Worm (Caenorhabditis elegans) whole organism, L4/young adult: Measurements from ENCODE around the gene marg-1.

ENCODE experiments used
- W03F9.2 ChIP-seq: fragments of 150-350 bp; optimal IDR thresholded peaks from 2 replicates; lab custom pipeline; 2014; ENCODE audit warnings: missing biosample characterization, missing genetic modification characterization
- dao-5 ChIP-seq: sonication (generic microtip); optimal IDR thresholded peaks from 2 replicates; lab custom pipeline; 2016; ENCODE audit warnings: missing genotype, missing genetic modification characterization, moderate library complexity, missing compliant biosample characterization
- him-1 ChIP-seq: sonication (generic microtip); optimal IDR thresholded peaks from 2 replicates; lab custom pipeline; 2016; ENCODE audit warnings: missing genotype, missing genetic modification reagents, missing genetic modification characterization, missing compliant biosample characterization

Gene marg-1

DNA sequence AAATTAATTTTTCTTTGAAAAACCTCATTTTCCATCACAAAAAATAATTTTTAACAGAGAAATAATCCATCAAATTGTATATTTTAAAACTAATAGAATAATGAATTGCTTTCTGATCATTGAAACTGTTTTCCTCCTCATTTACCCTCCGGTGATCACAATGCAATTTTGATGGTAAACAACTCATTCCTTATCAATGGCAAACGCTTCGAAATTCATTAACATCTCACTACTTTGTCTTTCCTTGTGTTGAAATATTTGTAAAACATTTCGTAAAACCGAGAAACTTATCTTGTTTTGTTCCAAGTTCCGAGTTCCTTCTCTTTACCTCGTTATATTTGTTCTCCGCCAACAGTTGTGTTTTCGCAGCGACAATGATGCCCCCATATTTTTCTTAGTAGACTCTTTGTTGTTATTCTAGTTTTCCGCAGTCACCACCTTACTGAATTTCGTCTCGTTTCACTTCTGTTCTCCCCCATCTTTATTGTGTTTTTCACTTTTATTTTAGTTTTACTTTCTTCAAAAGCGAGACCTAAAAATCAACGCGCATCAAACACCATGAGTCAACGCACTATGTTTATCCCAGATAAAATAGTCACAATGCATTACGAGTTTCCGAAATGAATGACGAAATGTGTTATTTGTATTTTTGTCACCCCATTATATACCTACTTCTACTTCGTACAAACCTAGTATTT, 4.3 kb upstream of the marg-1 start:
- TF ChIP-seq dao-5 (tag; lab: Kevin White, UChicago) (no peak), W03F9.2 (tag; lab: Kevin White, UChicago) (no peak), him-1 (no peak)

- TF ChIP-seq dao-5 (tag; lab: Kevin White, UChicago): no peak
- no peak for TF ChIP-seq him-1
- TF ChIP-seq W03F9.2 (tag; lab: Kevin White, UChicago): no peak
Measured at ce11 chrX:3783659-3784058, 2.7 kb upstream of the marg-1 start.

DNA sequence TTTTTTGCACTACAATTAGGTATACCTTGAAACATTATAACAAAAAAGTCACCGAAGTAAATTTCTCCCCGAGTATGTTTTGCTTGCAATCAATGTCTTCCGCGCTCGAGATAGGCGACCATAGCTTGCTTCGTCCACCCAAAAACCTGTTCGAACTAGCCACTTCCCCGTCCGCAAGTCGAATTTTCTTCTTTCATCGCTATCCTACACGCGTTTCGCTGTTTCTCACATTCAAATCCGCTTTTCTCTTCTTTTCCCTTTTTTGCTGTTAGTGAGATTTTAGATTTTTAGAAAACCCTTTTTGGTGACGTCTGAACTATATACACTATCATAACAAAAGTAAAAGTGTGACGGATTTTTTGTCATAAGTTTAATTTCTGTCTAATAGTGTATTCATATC, 7.7 kb downstream of the marg-1 start:
- TF ChIP-seq him-1 (no peak), W03F9.2 (tag; lab: Kevin White, UChicago) (no peak), dao-5 (tag; lab: Kevin White, UChicago) (no peak)

DNA sequence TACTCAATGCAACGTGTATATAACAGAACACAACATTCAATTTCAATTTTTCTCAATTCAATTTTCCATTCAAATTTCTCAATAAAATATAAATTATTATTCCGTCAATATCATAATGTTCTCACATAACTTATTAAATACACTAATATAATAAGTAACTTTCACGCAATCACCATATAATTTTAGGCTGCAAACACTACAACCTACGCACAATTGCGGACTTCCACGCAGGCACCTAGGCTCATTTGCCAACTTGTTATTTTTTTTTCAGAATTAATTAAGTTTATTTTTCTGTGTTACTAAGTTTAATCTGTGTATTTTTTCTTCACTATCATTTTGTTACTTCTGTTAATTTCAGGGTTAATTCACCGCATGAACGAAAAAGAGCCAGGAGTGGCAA, 8.5 kb downstream of the marg-1 start, which contains the start of gene F47B7.2:
F47B7.2 (plus strand) TSS at position 358 of the 400 bp plus-strand sequence.
- TF ChIP-seq him-1 (no peak), W03F9.2 (tag; lab: Kevin White, UChicago) (no peak)

DNA sequence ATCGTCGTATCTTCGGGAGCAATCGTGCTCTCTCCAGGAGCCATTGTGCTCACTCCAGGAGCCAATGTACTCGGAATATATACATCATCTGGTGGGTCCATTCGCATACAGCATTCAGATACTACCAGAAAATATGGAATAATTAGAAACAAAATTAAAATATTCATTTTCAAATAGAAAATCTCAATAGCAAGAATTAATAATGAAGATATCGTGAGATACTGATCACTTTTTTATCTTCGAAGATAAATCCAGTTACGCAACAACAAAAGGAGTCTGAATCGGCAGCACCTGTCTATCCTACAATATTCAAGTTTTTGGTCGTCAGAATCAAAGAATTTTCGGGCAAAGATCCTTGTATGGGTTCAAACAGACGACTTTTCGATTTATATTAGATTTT, 12.2 kb downstream of the marg-1 start, which contains the start of gene F47B7.5:
F47B7.5 (minus strand) TSS at position 101 of the 400 bp plus-strand sequence.
- TF ChIP-seq W03F9.2 (tag; lab: Kevin White, UChicago) (no peak), dao-5 (tag; lab: Kevin White, UChicago) (no peak), him-1 (no peak)

DNA sequence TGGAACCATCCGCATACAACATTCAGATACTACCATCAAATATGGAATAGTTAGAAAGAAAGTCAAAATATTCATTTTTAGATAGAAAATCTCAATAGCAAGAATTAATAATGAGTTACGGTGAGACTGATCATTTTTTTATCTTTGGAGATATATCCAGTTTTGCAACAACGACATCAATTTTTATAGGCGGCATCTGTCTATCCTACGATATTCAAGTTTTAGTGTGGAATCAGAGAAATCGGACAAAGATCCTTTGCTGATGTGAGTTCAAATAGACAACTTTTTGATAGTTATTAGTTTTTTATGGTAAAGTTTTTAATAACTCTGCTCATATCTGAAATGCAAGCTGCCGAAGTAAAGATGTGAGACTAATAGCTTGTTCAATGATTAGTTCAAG, 14.4 kb downstream of the marg-1 start, which contains the start of gene F47B7.4:
F47B7.4 (minus strand) TSS at position 101 of the 400 bp plus-strand sequence.
- TF ChIP-seq W03F9.2 (tag; lab: Kevin White, UChicago) (no peak), dao-5 (tag; lab: Kevin White, UChicago) (no peak), him-1 (no peak)

ce11 chrX:3764295-3764694, 16.6 kb downstream of the marg-1 start, which contains the start of gene F47B7.3:
TSS of gene F47B7.3 (minus strand) at chrX:3764395.
- no peak for TF ChIP-seq dao-5 (tag; lab: Kevin White, UChicago)
- TF ChIP-seq W03F9.2 (tag; lab: Kevin White, UChicago): no peak
- TF ChIP-seq him-1: no peak

ce11 chrX:3762410-3762809, 18.5 kb downstream of the marg-1 start, which contains the start of gene T14G12.11:
TSS of gene T14G12.11 (minus strand) at chrX:3762547.
- TF ChIP-seq W03F9.2 (tag; lab: Kevin White, UChicago) (no peak), dao-5 (tag; lab: Kevin White, UChicago) (no peak), him-1 (no peak)

DNA sequence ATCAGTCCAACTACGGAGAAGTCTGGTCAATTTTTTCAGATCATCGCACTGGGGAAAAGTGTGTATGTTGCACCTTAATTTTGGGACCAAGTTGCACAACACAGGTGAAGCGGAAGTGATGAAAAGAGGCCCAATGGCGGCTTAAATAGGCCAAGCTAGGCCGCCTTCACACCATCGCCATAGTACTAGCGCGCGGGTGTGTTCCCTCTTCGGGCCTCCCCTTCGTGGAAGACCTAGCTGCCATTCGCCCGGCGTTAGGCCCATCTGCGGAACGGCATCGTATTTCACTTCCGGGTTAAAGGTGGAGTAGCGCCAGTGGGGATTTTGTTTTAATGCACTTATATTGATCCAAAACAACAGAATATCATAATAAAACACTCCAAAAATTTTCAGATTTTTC, 21.1 kb downstream of the marg-1 start:
- TF ChIP-seq W03F9.2 (tag; lab: Kevin White, UChicago) (no peak), dao-5 (tag; lab: Kevin White, UChicago) (no peak), him-1 (no peak)

DNA sequence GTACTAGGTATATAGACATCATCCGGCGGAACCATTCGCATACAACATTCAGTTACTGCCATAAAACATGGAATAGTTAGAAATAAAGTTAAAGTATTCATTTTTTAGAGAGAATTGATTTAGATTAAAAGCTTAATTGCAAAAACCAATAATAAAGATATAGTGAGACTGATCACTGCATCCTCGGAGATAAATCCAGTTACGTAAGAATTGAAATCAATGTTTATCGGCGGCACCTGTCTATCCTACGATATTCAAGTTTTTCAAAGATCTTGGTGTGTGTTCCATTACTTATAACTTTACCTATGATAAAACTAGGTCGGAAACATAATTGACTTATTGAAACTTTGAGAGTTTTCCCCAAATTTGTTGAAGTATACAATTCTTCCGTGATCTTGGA, 21.6 kb downstream of the marg-1 start, which contains the start of gene T14G12.6:
T14G12.6 (minus strand) TSS at position 101 of the 400 bp plus-strand sequence.
- TF ChIP-seq him-1 (no peak), dao-5 (tag; lab: Kevin White, UChicago) (no peak), W03F9.2 (tag; lab: Kevin White, UChicago) (no peak)

DNA sequence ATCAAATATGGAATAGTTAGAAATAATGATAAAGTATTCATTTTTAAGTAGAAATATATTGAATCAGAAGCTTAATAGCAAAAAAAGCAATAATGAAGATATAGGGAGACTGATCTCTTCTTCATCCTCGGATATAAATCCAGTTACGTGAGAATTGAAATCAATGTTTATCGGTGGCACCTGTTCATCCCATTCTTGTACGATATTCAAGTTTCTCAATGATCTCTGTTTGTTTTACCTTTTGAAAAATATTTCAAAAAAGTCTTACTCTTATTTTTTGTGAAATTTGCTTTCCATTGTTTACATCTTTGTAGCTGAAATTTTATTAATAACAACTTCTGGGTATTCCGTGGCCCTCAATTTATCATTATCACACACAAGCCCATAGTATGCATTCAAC, 22.5 kb downstream of the marg-1 start, which contains the start of gene T14G12.12:
T14G12.12 (minus strand) TSS at position 101 of the 400 bp plus-strand sequence.
- TF ChIP-seq W03F9.2 (tag; lab: Kevin White, UChicago) (no peak), him-1 (no peak), dao-5 (tag; lab: Kevin White, UChicago) (no peak)

- TF ChIP-seq dao-5 (tag; lab: Kevin White, UChicago) (no peak), W03F9.2 (tag; lab: Kevin White, UChicago) (no peak), him-1 (no peak)
Measured at ce11 chrX:3756238-3756637, 24.7 kb downstream of the marg-1 start.

DNA sequence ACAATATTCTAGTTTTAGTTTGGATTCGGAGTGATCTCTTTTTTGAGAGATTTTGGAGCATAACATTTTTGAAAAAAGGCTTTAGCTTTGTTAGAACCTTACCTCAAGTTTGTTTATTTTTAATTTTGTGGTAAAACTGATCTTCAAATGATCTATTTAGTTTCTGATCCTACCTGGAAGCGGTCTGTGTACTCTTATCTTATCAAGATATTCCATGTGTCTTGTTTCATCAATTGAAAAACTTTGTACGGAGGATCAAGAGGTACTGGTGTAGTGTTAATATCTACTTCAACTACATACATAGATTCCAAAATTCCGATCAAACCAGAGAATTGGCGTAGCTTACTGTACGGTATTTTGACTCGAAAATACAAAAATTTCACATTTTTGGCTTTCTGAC, 25.2 kb downstream of the marg-1 start:
- TF ChIP-seq W03F9.2 (tag; lab: Kevin White, UChicago) (no peak), dao-5 (tag; lab: Kevin White, UChicago) (no peak), him-1 (no peak)

DNA sequence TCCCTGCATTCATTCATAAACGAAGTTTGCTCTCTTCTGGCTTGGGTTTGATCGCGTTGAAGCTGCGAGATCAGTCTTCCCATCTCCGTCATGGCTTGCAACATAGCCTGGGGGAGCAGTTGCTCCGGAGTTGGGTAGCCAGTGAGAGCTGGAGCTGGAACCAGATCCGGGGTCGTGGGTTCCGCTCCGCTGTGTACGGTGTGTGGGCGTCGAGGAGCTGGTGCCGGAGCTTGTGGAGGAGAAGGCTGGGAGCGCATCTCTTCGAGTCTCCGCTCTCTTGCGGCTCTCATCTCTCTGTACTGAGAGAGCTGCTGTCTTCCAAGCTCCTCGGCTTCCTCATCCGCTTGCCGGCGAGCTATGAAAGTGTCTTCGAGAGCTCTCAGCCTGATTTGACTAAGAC, 28.5 kb downstream of the marg-1 start:
- TF ChIP-seq W03F9.2 (tag; lab: Kevin White, UChicago) (no peak), dao-5 (tag; lab: Kevin White, UChicago) (no peak), him-1 (no peak)
